Worm (Caenorhabditis elegans): ENCODE results near the gene srh-271.
"Not testable (repeated sequence)": the region's sequence is repeated elsewhere in the genome, so short reads cannot be mapped to it uniquely, and the experiment has no call there.

ce11 chrV:2634783-2635569 is 13.2 kb upstream of the srh-271 start:
- not testable (repeated sequence) for TF ChIP-seq nhr-80 (tag; optimal IDR thresholded peaks at IDR 0.05); ccch-3 (GFP tag; optimal IDR thresholded peaks at IDR 0.05); gei-17 (GFP tag; optimal IDR thresholded peaks at IDR 0.05); F49E8.2 (tag; optimal IDR thresholded peaks at IDR 0.05; ENCODE audit: insufficient read depth); nfyb-1 (GFP tag; IDR thresholded peaks at IDR 0.05); lin-35 (GFP tag; optimal IDR thresholded peaks at IDR 0.05); Y67H2A.10 (GFP tag; conservative IDR thresholded peaks at IDR 0.05); snpc-4 (GFP tag; optimal IDR thresholded peaks at IDR 0.05); Y53F4B.3 (GFP tag; IDR thresholded peaks at IDR 0.05)
- peak in 2 of 4 experiments; percentile 19 to 53 for TF ChIP-seq snpc-4 (tag; optimal IDR thresholded peaks at IDR 0.05)
